Fruit fly (Drosophila melanogaster) whole organism, embryonic: ENCODE results near the gene CG33181.
A peak's percentile ranks its signal among the peaks of the same experiment; 100 is the strongest.

Source experiments
- Aef1 ChIP-seq: fragments of 200-800 bp; sonication (Bioruptor generic); IDR thresholded peaks from 3 replicates; pipeline ENCODE4 v1.3.6; 2022; ENCODE audit warnings: missing biosample characterization, missing genetic modification characterization
- CG10462 ChIP-seq: fragments of 200-800 bp; sonication (Bioruptor generic); optimal IDR thresholded peaks from 2 replicates; lab custom pipeline; 2016; ENCODE audit warnings: missing biosample characterization, missing genetic modification characterization
- CG11247 ChIP-seq: fragments of 200-800 bp; sonication (Bioruptor generic); IDR thresholded peaks from 2 replicates; pipeline ENCODE4 v1.3.6; 2022; ENCODE audit warnings: missing biosample characterization, missing genetic modification characterization
- CG11456 ChIP-seq: fragments of 200-800 bp; sonication (Bioruptor generic); IDR thresholded peaks from 3 replicates; pipeline ENCODE4 v1.3.6; 2022; ENCODE audit warnings: missing biosample characterization, missing genetic modification characterization
- CG11723 ChIP-seq: fragments of 200-800 bp; sonication (Bioruptor generic); optimal IDR thresholded peaks from 2 replicates; lab custom pipeline; 2017; ENCODE audit warnings: missing biosample characterization, mild to moderate bottlenecking, missing genetic modification characterization
- CG13287 ChIP-seq: fragments of 200-800 bp; sonication (Bioruptor generic); IDR thresholded peaks from 2 replicates; pipeline ENCODE4 v1.3.6; 2022; ENCODE audit warnings: missing biosample characterization, missing genetic modification characterization; ENCODE audit not compliant: partially characterized antibody
- CG17186 ChIP-seq: fragments of 200-800 bp; sonication (Bioruptor generic); optimal IDR thresholded peaks from 3 replicates; lab custom pipeline; 2017; ENCODE audit warnings: missing biosample characterization, missing genetic modification reagents, missing genetic modification characterization
- CG17361 ChIP-seq: fragments of 200-800 bp; sonication (Bioruptor generic); IDR thresholded peaks from 3 replicates; pipeline ENCODE4 v1.3.6; 2022; ENCODE audit warnings: missing biosample characterization, missing genetic modification characterization
- CG17568 ChIP-seq: fragments of 200-800 bp; sonication (Bioruptor generic); optimal IDR thresholded peaks from 2 replicates; lab custom pipeline; 2018; ENCODE audit warnings: missing biosample characterization, mild to moderate bottlenecking, missing genetic modification characterization, moderate library complexity
- CG2678 ChIP-seq: fragments of 200-800 bp; sonication (Bioruptor generic); optimal IDR thresholded peaks from 3 replicates; lab custom pipeline; 2019; ENCODE audit warnings: missing biosample characterization, mild to moderate bottlenecking, missing genetic modification characterization, moderate library complexity
- CG5245 ChIP-seq: fragments of 200-800 bp; sonication (Bioruptor generic); optimal IDR thresholded peaks from 3 replicates; lab custom pipeline; 2016; ENCODE audit warnings: missing biosample characterization, missing genetic modification characterization
- CG7987 ChIP-seq: fragments of 200-800 bp; sonication (Bioruptor generic); optimal IDR thresholded peaks from 2 replicates; lab custom pipeline; 2018; ENCODE audit warnings: missing biosample characterization, mild to moderate bottlenecking, missing genetic modification characterization, moderate library complexity
- CG8281 ChIP-seq: fragments of 200-800 bp; sonication (Bioruptor generic); optimal IDR thresholded peaks from 2 replicates; lab custom pipeline; 2018; ENCODE audit warnings: missing biosample characterization, mild to moderate bottlenecking, missing genetic modification characterization, moderate library complexity
- CG9876 ChIP-seq: fragments of 200-800 bp; sonication (Bioruptor generic); optimal IDR thresholded peaks from 2 replicates; lab custom pipeline; 2016; ENCODE audit warnings: missing biosample characterization, missing genetic modification characterization
- Camta ChIP-seq: fragments of 200-800 bp; sonication (Bioruptor generic); optimal IDR thresholded peaks from 2 replicates; lab custom pipeline; 2016; ENCODE audit warnings: missing biosample characterization, missing genetic modification characterization
- CkIIα-i1 ChIP-seq: fragments of 200-800 bp; sonication (Bioruptor generic); IDR thresholded peaks from 2 replicates; pipeline ENCODE4 v1.3.6; 2022; ENCODE audit warnings: missing biosample characterization, missing genetic modification characterization
- Dp ChIP-seq: fragments of 200-800 bp; sonication (Bioruptor generic); optimal IDR thresholded peaks from 2 replicates; lab custom pipeline; 2018; ENCODE audit warnings: missing biosample characterization, mild to moderate bottlenecking, missing genetic modification characterization, moderate library complexity
- E2f1 ChIP-seq: fragments of 200-800 bp; sonication (Bioruptor generic); IDR thresholded peaks from 2 replicates; pipeline ENCODE4 v1.3.6; 2022; ENCODE audit warnings: missing biosample characterization, missing genetic modification characterization
- E2f2 ChIP-seq: fragments of 200-800 bp; sonication (Bioruptor generic); IDR thresholded peaks from 2 replicates; pipeline ENCODE4 v1.3.6; 2022; ENCODE audit warnings: missing biosample characterization, missing genetic modification characterization
- ERR ChIP-seq: fragments of 200-800 bp; sonication (Bioruptor generic); optimal IDR thresholded peaks from 2 replicates; lab custom pipeline; 2016; ENCODE audit warnings: missing biosample characterization, missing genetic modification characterization
- Gug ChIP-seq: fragments of 200-800 bp; sonication (Bioruptor generic); IDR thresholded peaks from 4 replicates; pipeline ENCODE4 v1.3.6; 2022; ENCODE audit warnings: missing biosample characterization, missing genetic modification characterization
- H2.0 ChIP-seq: fragments of 200-800 bp; sonication (Bioruptor generic); IDR thresholded peaks from 2 replicates; pipeline ENCODE4 v1.3.6; 2022; ENCODE audit warnings: missing biosample characterization, missing genetic modification characterization
- HHEX ChIP-seq: fragments of 200-800 bp; sonication (Bioruptor generic); optimal IDR thresholded peaks from 3 replicates; lab custom pipeline; 2017; ENCODE audit warnings: missing biosample characterization, mild to moderate bottlenecking, missing genetic modification characterization, missing genetic modification reagents
- HLH3B ChIP-seq: fragments of 200-800 bp; sonication (Bioruptor generic); IDR thresholded peaks from 2 replicates; pipeline ENCODE4 v1.3.6; 2022; ENCODE audit warnings: missing biosample characterization, missing genetic modification characterization
- Jarid2 ChIP-seq: fragments of 200-800 bp; sonication (Bioruptor generic); optimal IDR thresholded peaks from 3 replicates; lab custom pipeline; 2017; ENCODE audit warnings: mild to moderate bottlenecking, missing biosample characterization, missing genetic modification reagents, missing genetic modification characterization
- Lim3 ChIP-seq: fragments of 200-800 bp; sonication (Bioruptor generic); IDR thresholded peaks from 2 replicates; pipeline ENCODE4 v1.3.6; 2022; ENCODE audit warnings: missing biosample characterization, missing genetic modification characterization
- MTF-1 ChIP-seq: fragments of 200-800 bp; sonication (Bioruptor generic); optimal IDR thresholded peaks from 2 replicates; lab custom pipeline; 2018; ENCODE audit warnings: missing biosample characterization, mild to moderate bottlenecking, missing genetic modification characterization, borderline replicate concordance
- Neu2 ChIP-seq: fragments of 200-800 bp; sonication (Bioruptor generic); optimal IDR thresholded peaks from 3 replicates; lab custom pipeline; 2016; ENCODE audit warnings: missing biosample characterization, missing genetic modification characterization, borderline replicate concordance
- Nf-YB ChIP-seq: fragments of 200-800 bp; sonication (Bioruptor generic); optimal IDR thresholded peaks from 3 replicates; lab custom pipeline; 2019; ENCODE audit warnings: missing biosample characterization, mild to moderate bottlenecking, missing genetic modification characterization, moderate library complexity
- Sin3A ChIP-seq: fragments of >200 bp; optimal IDR thresholded peaks from 2 replicates; lab custom pipeline; 2018
- Usf ChIP-seq: fragments of 200-800 bp; sonication (Bioruptor generic); optimal IDR thresholded peaks from 2 replicates; lab custom pipeline; 2017; ENCODE audit warnings: missing genotype, missing biosample characterization, missing genetic modification characterization
- Vsx1 ChIP-seq: fragments of 200-800 bp; sonication (Bioruptor generic); optimal IDR thresholded peaks from 2 replicates; lab custom pipeline; 2017; ENCODE audit warnings: missing biosample characterization, mild to moderate bottlenecking, missing genetic modification characterization, missing genetic modification reagents
- amos ChIP-seq: fragments of 200-800 bp; sonication (Bioruptor generic); IDR thresholded peaks from 2 replicates; pipeline ENCODE4 v1.3.6; 2022; ENCODE audit warnings: missing biosample characterization, missing genetic modification characterization; ENCODE audit not compliant: partially characterized antibody
- aop ChIP-seq: fragments of 200-800 bp; sonication (Bioruptor generic); IDR thresholded peaks from 2 replicates; pipeline ENCODE4 v1.3.6; 2022; ENCODE audit warnings: missing biosample characterization, missing genetic modification characterization
- bbx ChIP-seq: fragments of 200-800 bp; sonication (Bioruptor generic); IDR thresholded peaks from 2 replicates; pipeline ENCODE4 v1.3.6; 2022; ENCODE audit warnings: missing biosample characterization, missing genetic modification characterization; ENCODE audit not compliant: partially characterized antibody
- croc ChIP-seq: fragments of 200-800 bp; sonication (Bioruptor generic); conservative IDR thresholded peaks from 3 replicates; pipeline ENCODE4 v1.3.6; 2022; ENCODE audit warnings: missing biosample characterization, missing genetic modification characterization
- ems ChIP-seq: fragments of 200-800 bp; sonication (Bioruptor generic); optimal IDR thresholded peaks from 3 replicates; lab custom pipeline; 2016; ENCODE audit warnings: missing biosample characterization, missing genetic modification characterization
- esg ChIP-seq: fragments of 200-800 bp; sonication (Bioruptor generic); conservative IDR thresholded peaks from 2 replicates; pipeline ENCODE4 v1.3.6; 2022; ENCODE audit warnings: missing biosample characterization, missing genetic modification characterization
- gsb ChIP-seq: fragments of 200-800 bp; sonication (Bioruptor generic); IDR thresholded peaks from 2 replicates; pipeline ENCODE4 v1.3.6; 2022; ENCODE audit warnings: missing biosample characterization, missing genetic modification characterization
- ind ChIP-seq: fragments of 200-800 bp; sonication (Bioruptor generic); optimal IDR thresholded peaks from 3 replicates; lab custom pipeline; 2016; ENCODE audit warnings: missing biosample characterization, missing genetic modification characterization
- knrl ChIP-seq: fragments of 200-800 bp; sonication (Bioruptor generic); IDR thresholded peaks from 3 replicates; pipeline ENCODE4 v1.3.6; 2022; ENCODE audit warnings: missing biosample characterization, missing genetic modification characterization; ENCODE audit not compliant: partially characterized antibody
- lilli ChIP-seq: fragments of 200-800 bp; sonication (Bioruptor generic); optimal IDR thresholded peaks from 3 replicates; lab custom pipeline; 2016; ENCODE audit warnings: missing biosample characterization, missing genetic modification characterization
- lov ChIP-seq, 2 experiments: fragments of 200-800 bp in 1 of 2; fragments of >200 bp in 1 of 2; sonication (Bioruptor generic) in 1 of 2; IDR thresholded peaks in 1 of 2; optimal IDR thresholded peaks in 1 of 2; 2 replicates in 1 of 2; 3 replicates in 1 of 2; pipeline versions ENCODE4 v1.3.6 to Lab custom; 2017 to 2022; ENCODE audit warnings: missing biosample characterization in 1 of 2, missing genetic modification characterization in 1 of 2
- mam ChIP-seq: fragments of 200-800 bp; sonication (Bioruptor generic); optimal IDR thresholded peaks from 3 replicates; lab custom pipeline; 2016; ENCODE audit warnings: missing biosample characterization, missing genetic modification characterization
- nerfin-2 ChIP-seq: fragments of 200-800 bp; sonication (Bioruptor generic); IDR thresholded peaks from 2 replicates; pipeline ENCODE4 v1.3.6; 2022; ENCODE audit warnings: missing biosample characterization, missing genetic modification characterization; ENCODE audit not compliant: partially characterized antibody
- p53 ChIP-seq: fragments of 200-800 bp; sonication (Bioruptor generic); optimal IDR thresholded peaks from 2 replicates; lab custom pipeline; 2016; ENCODE audit warnings: missing biosample characterization, missing genetic modification characterization
- pho ChIP-seq: fragments of 200-800 bp; sonication (Bioruptor generic); optimal IDR thresholded peaks from 2 replicates; lab custom pipeline; 2016; ENCODE audit warnings: missing biosample characterization, missing genetic modification characterization
- row ChIP-seq: fragments of 200-800 bp; sonication (Bioruptor generic); IDR thresholded peaks from 3 replicates; pipeline ENCODE4 v1.3.6; 2022; ENCODE audit warnings: missing biosample characterization, missing genetic modification characterization
- salm ChIP-seq: fragments of 200-800 bp; sonication (Bioruptor generic); optimal IDR thresholded peaks from 2 replicates; lab custom pipeline; 2018; ENCODE audit warnings: missing biosample characterization, mild to moderate bottlenecking, missing genetic modification characterization
- ttk ChIP-seq: fragments of 200-800 bp; sonication (Bioruptor generic); IDR thresholded peaks from 2 replicates; pipeline ENCODE4 v2.1.2; 2022; ENCODE audit warnings: missing biosample characterization, missing genetic modification characterization

Gene CG33181

dm6 chrX:8558762-8559172, 69.6 kb downstream of the CG33181 start, which contains the start of gene IntS4 (continued):
- TF ChIP-seq CG11247 (GFP tag; lab: Robert Waterston, UW) (0 out of 2 replicates have a peak, but pooled peaks have one; percentile 52), ems (peak; percentile 46), ind (GFP tag; lab: Kevin White, UChicago) (peak; percentile 76), H2.0 (GFP tag; lab: Robert Waterston, UW) (peak; percentile 27; the same call in 1 of the 2 replicates), CG7987 (GFP tag; lab: Kevin White, UChicago) (no peak), CG11723 (GFP tag; lab: Kevin White, UChicago) (no peak), amos (peak; percentile 88), CG5245 (GFP tag; lab: Kevin White, UChicago) (peak; percentile 4), E2f2 (GFP tag; lab: Robert Waterston, UW) (peak; percentile 50), mam (GFP tag; lab: Kevin White, UChicago) (peak; percentile 61), HHEX (GFP tag; lab: Kevin White, UChicago) (peak; percentile 54), CG10462 (peak; percentile 13), knrl (GFP tag; lab: Robert Waterston, UW) (peak; percentile 96), Aef1 (GFP tag; lab: Robert Waterston, UW) (peak; percentile 50; the same call in 2 of the 3 replicates), CG17568 (GFP tag; lab: Kevin White, UChicago) (peak; percentile 41), Camta (GFP tag; lab: Kevin White, UChicago) (peak; percentile 22), bbx (GFP tag; lab: Robert Waterston, UW) (peak; percentile 86), Nf-YB (GFP tag; lab: Kevin White, UChicago) (peak; percentile 23), CG17361 (peak; percentile 64; the same call in 2 of the 3 replicates), nerfin-2 (peak; percentile 83; the same call in 1 of the 2 replicates), CG2678 (tag; lab: Kevin White, UChicago) (no peak), Usf (GFP tag; lab: Kevin White, UChicago) (peak; percentile 26), aop (GFP tag; lab: Robert Waterston, UW) (no peak), Sin3A (lab: Kevin White, UChicago) (peak; percentile 17), salm (tag; lab: Kevin White, UChicago) (no peak), CG13287 (GFP tag; lab: Robert Waterston, UW) (peak; percentile 97), pho (GFP tag; lab: Kevin White, UChicago) (peak; percentile 14), MTF-1 (no peak), Dp (GFP tag; lab: Kevin White, UChicago) (peak; percentile 22), Vsx1 (GFP tag; lab: Kevin White, UChicago) (peak; percentile 41), CG11456 (GFP tag; lab: Robert Waterston, UW) (peak; percentile 75; the same call in 2 of the 3 replicates), CkIIα-i1 (GFP tag; lab: Robert Waterston, UW) (no peak), ERR (GFP tag; lab: Kevin White, UChicago) (no peak), p53 (GFP tag; lab: Kevin White, UChicago) (no peak), Gug (GFP tag; lab: Robert Waterston, UW) (peak; percentile 84), gsb (GFP tag; lab: Robert Waterston, UW) (no peak), row (GFP tag; lab: Robert Waterston, UW) (peak; percentile 96), croc (GFP tag; lab: Robert Waterston, UW) (no peak), ttk (GFP tag; lab: Robert Waterston, UW) (0 out of 2 replicates have a peak, but pooled peaks have one; percentile 11), CG8281 (tag; lab: Kevin White, UChicago) (no peak), lov (optimal IDR thresholded peaks at IDR 0.05; lab: Kevin White, UChicago) (no peak), lov (GFP tag; IDR thresholded peaks at IDR 0.05; lab: Robert Waterston, UW) (no peak), Lim3 (GFP tag; lab: Robert Waterston, UW) (no peak), E2f1 (peak; percentile 64), Neu2 (GFP tag; lab: Kevin White, UChicago) (no peak), CG17186 (GFP tag; lab: Kevin White, UChicago) (peak; percentile 67), CG9876 (GFP tag; lab: Kevin White, UChicago) (no peak), esg (GFP tag; lab: Robert Waterston, UW) (no peak; the same call in 1 of the 2 replicates), Jarid2 (GFP tag; lab: Kevin White, UChicago) (no peak), lilli (GFP tag; lab: Kevin White, UChicago) (peak; percentile 77), HLH3B (peak; percentile 41; the same call in 1 of the 2 replicates)
